Fruit fly (Drosophila melanogaster) whole organism, prepupa: Measurements from ENCODE around the gene PNUTS.

Experiments
- CG10669 ChIP-seq: fragments of 200-800 bp; sonication (Bioruptor generic); optimal IDR thresholded peaks from 3 replicates; lab custom pipeline; 2018; ENCODE audit warnings: missing biosample characterization, mild to moderate bottlenecking, missing genetic modification characterization, moderate library complexity
- CG11294 ChIP-seq: fragments of 200-800 bp; sonication (Bioruptor generic); IDR thresholded peaks from 2 replicates; pipeline ENCODE4 v1.3.6; 2022; ENCODE audit warnings: missing biosample characterization, missing genetic modification characterization
- CG11762 ChIP-seq: fragments of 200-800 bp; sonication (Bioruptor generic); optimal IDR thresholded peaks from 3 replicates; lab custom pipeline; 2016; ENCODE audit warnings: missing biosample characterization, missing genetic modification characterization; ENCODE audit not compliant: insufficient read depth
- CG15336 ChIP-seq: fragments of 200-800 bp; sonication (Bioruptor generic); IDR thresholded peaks from 2 replicates; pipeline ENCODE4 v1.3.6; 2022; ENCODE audit warnings: missing biosample characterization, missing genetic modification characterization
- CG16779 ChIP-seq: fragments of 200-800 bp; sonication (Bioruptor generic); optimal IDR thresholded peaks from 3 replicates; lab custom pipeline; 2017; ENCODE audit warnings: missing biosample characterization, mild to moderate bottlenecking, missing genetic modification characterization
- CG32006 ChIP-seq: fragments of 200-800 bp; sonication (Bioruptor generic); optimal IDR thresholded peaks from 3 replicates; lab custom pipeline; 2017; ENCODE audit warnings: missing biosample characterization, mild to moderate bottlenecking, missing genetic modification characterization
- CG34406 ChIP-seq: fragments of 200-800 bp; sonication (Bioruptor generic); optimal IDR thresholded peaks from 3 replicates; lab custom pipeline; 2016; ENCODE audit warnings: missing biosample characterization, missing genetic modification characterization
- CG3919 ChIP-seq: fragments of 200-800 bp; sonication (Bioruptor generic); optimal IDR thresholded peaks from 3 replicates; lab custom pipeline; 2016; ENCODE audit warnings: missing biosample characterization, missing genetic modification characterization
- CG6163 ChIP-seq: fragments of 200-800 bp; sonication (Bioruptor generic); IDR thresholded peaks from 3 replicates; pipeline ENCODE4 v1.3.6; 2022; ENCODE audit warnings: missing biosample characterization, missing genetic modification characterization
- CG6792 ChIP-seq: fragments of 200-800 bp; sonication (Bioruptor generic); optimal IDR thresholded peaks from 3 replicates; lab custom pipeline; 2016; ENCODE audit warnings: missing biosample characterization, missing genetic modification characterization
- CG6808 ChIP-seq: fragments of 200-800 bp; sonication (Bioruptor generic); optimal IDR thresholded peaks from 3 replicates; lab custom pipeline; 2017; ENCODE audit warnings: missing biosample characterization, missing genetic modification characterization, mild to moderate bottlenecking, moderate library complexity, missing genetic modification reagents
- CG6854 ChIP-seq: fragments of 200-800 bp; sonication (Bioruptor generic); optimal IDR thresholded peaks from 2 replicates; lab custom pipeline; 2017; ENCODE audit warnings: missing biosample characterization, mild to moderate bottlenecking, missing genetic modification characterization
- CG7368 ChIP-seq: fragments of 200-800 bp; sonication (Bioruptor generic); optimal IDR thresholded peaks from 3 replicates; lab custom pipeline; 2016; ENCODE audit warnings: missing biosample characterization, missing genetic modification characterization
- CG8119 ChIP-seq: fragments of 200-800 bp; sonication (Bioruptor generic); IDR thresholded peaks from 3 replicates; pipeline ENCODE4 v1.3.6; 2022; ENCODE audit warnings: missing biosample characterization, missing genetic modification characterization
- CG9139 ChIP-seq: fragments of 200-800 bp; sonication (Bioruptor generic); optimal IDR thresholded peaks from 3 replicates; lab custom pipeline; 2017; ENCODE audit warnings: missing biosample characterization, mild to moderate bottlenecking, missing genetic modification characterization
- Eip78C ChIP-seq: fragments of 200-800 bp; sonication (Bioruptor generic); peaks from one replicate; lab custom pipeline; 2016; ENCODE audit warnings: missing biosample characterization, missing genetic modification characterization
- Eip93F ChIP-seq: fragments of 200-800 bp; sonication (Bioruptor generic); optimal IDR thresholded peaks from 2 replicates; lab custom pipeline; 2016; ENCODE audit warnings: missing biosample characterization, mild to moderate bottlenecking, missing genetic modification characterization
- Ets96B ChIP-seq: fragments of 200-800 bp; optimal IDR thresholded peaks from 2 replicates; lab custom pipeline; 2019; ENCODE audit warnings: missing biosample characterization, mild to moderate bottlenecking, missing genetic modification characterization, moderate library complexity
- Hr38 ChIP-seq: sonication (Bioruptor generic); optimal IDR thresholded peaks from 2 replicates; lab custom pipeline; 2016; ENCODE audit warnings: missing biosample characterization, missing genetic modification characterization
- Lpt ChIP-seq: fragments of 200-800 bp; sonication (Bioruptor generic); optimal IDR thresholded peaks from 3 replicates; lab custom pipeline; 2016; ENCODE audit warnings: missing biosample characterization, missing genetic modification characterization
- Met ChIP-seq: fragments of 200-800 bp; sonication (Bioruptor generic); optimal IDR thresholded peaks from 3 replicates; lab custom pipeline; 2016; ENCODE audit warnings: missing biosample characterization, missing genetic modification characterization
- OdsH ChIP-seq: fragments of 200-800 bp; sonication (Bioruptor generic); optimal IDR thresholded peaks from 3 replicates; lab custom pipeline; 2016; ENCODE audit warnings: missing biosample characterization, missing genetic modification characterization
- Sox102F ChIP-seq: fragments of 200-800 bp; sonication (Bioruptor generic); optimal IDR thresholded peaks from 2 replicates; lab custom pipeline; 2016; ENCODE audit warnings: missing biosample characterization, mild to moderate bottlenecking, missing genetic modification characterization
- Sox15 ChIP-seq: fragments of 200-800 bp; sonication (Bioruptor generic); optimal IDR thresholded peaks from 3 replicates; lab custom pipeline; 2016; ENCODE audit warnings: missing biosample characterization, missing genetic modification characterization
- acj6 ChIP-seq: fragments of 200-800 bp; sonication (Bioruptor generic); optimal IDR thresholded peaks from 3 replicates; lab custom pipeline; 2016; ENCODE audit warnings: missing biosample characterization, missing genetic modification characterization
- cyc ChIP-seq: fragments of 200-800 bp; sonication (Bioruptor generic); optimal IDR thresholded peaks from 3 replicates; lab custom pipeline; 2016; ENCODE audit warnings: missing biosample characterization, missing genetic modification characterization
- dac ChIP-seq: fragments of 200-800 bp; sonication (Bioruptor generic); optimal IDR thresholded peaks from 2 replicates; lab custom pipeline; 2017; ENCODE audit warnings: missing biosample characterization, mild to moderate bottlenecking, missing genetic modification characterization
- eg ChIP-seq: fragments of 200-800 bp; sonication (Bioruptor generic); IDR thresholded peaks from 3 replicates; pipeline ENCODE4 v1.3.6; 2022; ENCODE audit warnings: missing biosample characterization, missing genetic modification characterization
- esn ChIP-seq: fragments of 200-800 bp; sonication (Bioruptor generic); optimal IDR thresholded peaks from 2 replicates; lab custom pipeline; 2016; ENCODE audit warnings: missing biosample characterization, mild to moderate bottlenecking, missing genetic modification characterization, moderate library complexity
- pdm3 ChIP-seq: fragments of 200-800 bp; sonication (Bioruptor generic); optimal IDR thresholded peaks from 3 replicates; lab custom pipeline; 2016; ENCODE audit warnings: missing biosample characterization, missing genetic modification characterization
- salr ChIP-seq, 2 experiments: fragments of 200-800 bp; sonication (Bioruptor generic); optimal IDR thresholded peaks; 3 replicates each; lab custom pipeline; 2016 to 2018; ENCODE audit warnings: missing biosample characterization in 2 of 2, missing genetic modification characterization in 2 of 2, mild to moderate bottlenecking in 1 of 2
- spab ChIP-seq: fragments of 200-800 bp; sonication (Bioruptor generic); optimal IDR thresholded peaks from 2 replicates; lab custom pipeline; 2017; ENCODE audit warnings: missing biosample characterization, mild to moderate bottlenecking, missing genetic modification characterization, missing genetic modification reagents
- ss ChIP-seq, 2 experiments: fragments of 200-800 bp; sonication (Bioruptor generic); optimal IDR thresholded peaks; 2 replicates in 1 of 2; 3 replicates in 1 of 2; lab custom pipeline; 2017 to 2018; ENCODE audit warnings: mild to moderate bottlenecking in 2 of 2, missing biosample characterization in 2 of 2, missing genetic modification characterization in 2 of 2, moderate library complexity in 1 of 2
- svp ChIP-seq: fragments of 200-800 bp; sonication (Bioruptor generic); peaks from one replicate; lab custom pipeline; 2016; ENCODE audit warnings: missing biosample characterization, missing genetic modification characterization
- topi ChIP-seq: fragments of 200-800 bp; sonication (Bioruptor generic); optimal IDR thresholded peaks from 3 replicates; lab custom pipeline; 2016; ENCODE audit warnings: missing biosample characterization, missing genetic modification characterization
- vri ChIP-seq: fragments of 200-800 bp; sonication (Bioruptor generic); optimal IDR thresholded peaks from 3 replicates; lab custom pipeline; 2016; ENCODE audit warnings: missing biosample characterization, mild to moderate bottlenecking, missing genetic modification characterization

PNUTS gene

dm6 chr2L:903748-904147 lies 33.5 kb downstream of the PNUTS start:
- TF ChIP-seq CG9139 (GFP tag; lab: Kevin White, UChicago) (no peak), CG6854 (GFP tag; lab: Kevin White, UChicago) (no peak), CG11294 (no peak), Sox102F (GFP tag; lab: Kevin White, UChicago) (no peak), CG15336 (no peak), salr (GFP tag; optimal IDR thresholded peaks at IDR 0.05; lab: Kevin White, UChicago) (no peak), CG6163 (GFP tag; lab: Robert Waterston, UW) (no peak), vri (GFP tag; lab: Kevin White, UChicago) (no peak), acj6 (GFP tag; lab: Kevin White, UChicago) (no peak), OdsH (GFP tag; lab: Kevin White, UChicago) (no peak), CG8119 (no peak), eg (GFP tag; lab: Robert Waterston, UW) (no peak), CG3919 (no peak), Lpt (GFP tag; lab: Kevin White, UChicago) (no peak), CG11762 (GFP tag; lab: Kevin White, UChicago) (no peak), topi (GFP tag; lab: Kevin White, UChicago) (no peak)

dm6 chr2L:913850-914391 lies 43.7 kb downstream of the PNUTS start, which contains the start of gene GluRIIC:
TSS of gene GluRIIC (plus strand) at chr2L:914086.
- no peak for TF ChIP-seq Eip78C (GFP tag; lab: Kevin White, UChicago)
- no peak for TF ChIP-seq Sox15 (GFP tag; lab: Kevin White, UChicago)
- no peak for TF ChIP-seq salr (GFP tag; optimal IDR thresholded peaks at IDR 0.05; lab: Kevin White, UChicago)
- TF ChIP-seq CG15336, result no peak
- TF ChIP-seq vri (GFP tag; lab: Kevin White, UChicago), result no peak

- TF ChIP-seq ss (GFP tag; optimal IDR thresholded peaks at IDR 0.05; lab: Kevin White, UChicago) (no peak), CG7368 (GFP tag; lab: Kevin White, UChicago) (no peak), dac (GFP tag; lab: Kevin White, UChicago) (no peak), CG10669 (GFP tag; lab: Kevin White, UChicago) (no peak), svp (GFP tag; lab: Kevin White, UChicago) (no peak), Eip93F (GFP tag; lab: Kevin White, UChicago) (no peak), CG32006 (no peak), CG34406 (no peak), esn (GFP tag; lab: Kevin White, UChicago) (no peak), CG6792 (GFP tag; lab: Kevin White, UChicago) (no peak), Ets96B (no peak), Met (GFP tag; lab: Kevin White, UChicago) (no peak), CG6808 (GFP tag; lab: Kevin White, UChicago) (no peak), spab (GFP tag; lab: Kevin White, UChicago) (no peak), CG11762 (GFP tag; lab: Kevin White, UChicago) (no peak)
Observed at dm6 chr2L:918738-919137, 48.5 kb downstream of the PNUTS start.

- TF ChIP-seq dac (GFP tag; lab: Kevin White, UChicago) (no peak), CG16779 (tag; lab: Kevin White, UChicago) (no peak), acj6 (GFP tag; lab: Kevin White, UChicago) (no peak), eg (GFP tag; lab: Robert Waterston, UW) (no peak), CG6808 (GFP tag; lab: Kevin White, UChicago) (no peak), esn (GFP tag; lab: Kevin White, UChicago) (no peak), cyc (GFP tag; lab: Kevin White, UChicago) (no peak), Ets96B (no peak), Hr38 (GFP tag; lab: Kevin White, UChicago) (no peak), CG8119 (no peak), pdm3 (no peak)
Observed at dm6 chr2L:922660-923059, 52.4 kb downstream of the PNUTS start, which contains the start of gene Tmtc2. TSS of gene Tmtc2 (plus strand) at chr2L:922793.
